Fruit fly (Drosophila melanogaster): ENCODE data around the gene CG43638.

DNA sequence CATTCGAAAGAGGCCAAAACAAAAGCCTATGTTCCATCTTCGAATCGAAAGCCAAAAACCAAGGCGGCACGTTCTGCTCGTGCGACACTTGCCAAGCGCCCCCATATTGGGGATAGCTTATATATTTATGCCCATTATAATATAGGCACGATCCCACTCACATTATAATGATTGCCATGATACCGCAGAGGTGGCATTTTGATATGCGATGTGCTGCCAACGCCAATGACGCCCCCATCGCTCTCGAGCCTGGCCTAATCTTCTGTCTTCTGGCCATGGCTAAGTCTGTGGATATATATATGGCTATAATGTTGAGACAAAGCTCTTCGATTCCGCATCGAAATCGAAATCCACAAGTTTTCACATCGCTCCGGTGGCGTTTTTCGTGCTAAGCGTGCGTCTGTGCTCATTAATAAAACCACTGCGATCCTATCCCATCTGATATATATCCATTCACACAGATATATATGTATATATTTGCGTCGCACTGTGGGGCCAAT lies 48.5 kb downstream of the CG43638 start:
- no peak for TF ChIP-seq CTCF (optimal IDR thresholded peaks at IDR 0.05)
- no peak for TF ChIP-seq CG8478 (optimal IDR thresholded peaks at IDR 0.05)
